Worm (Caenorhabditis elegans) whole organism, L4/young adult: ENCODE data around the gene baf-1.

Experiments used
- W03F9.2 ChIP-seq: fragments of 150-350 bp; optimal IDR thresholded peaks from 2 replicates; lab custom pipeline; 2014; ENCODE audit warnings: missing biosample characterization, missing genetic modification characterization
- dao-5 ChIP-seq: sonication (generic microtip); optimal IDR thresholded peaks from 2 replicates; lab custom pipeline; 2016; ENCODE audit warnings: missing genotype, missing genetic modification characterization, moderate library complexity, missing compliant biosample characterization
- him-1 ChIP-seq: sonication (generic microtip); optimal IDR thresholded peaks from 2 replicates; lab custom pipeline; 2016; ENCODE audit warnings: missing genotype, missing genetic modification reagents, missing genetic modification characterization, missing compliant biosample characterization

DNA sequence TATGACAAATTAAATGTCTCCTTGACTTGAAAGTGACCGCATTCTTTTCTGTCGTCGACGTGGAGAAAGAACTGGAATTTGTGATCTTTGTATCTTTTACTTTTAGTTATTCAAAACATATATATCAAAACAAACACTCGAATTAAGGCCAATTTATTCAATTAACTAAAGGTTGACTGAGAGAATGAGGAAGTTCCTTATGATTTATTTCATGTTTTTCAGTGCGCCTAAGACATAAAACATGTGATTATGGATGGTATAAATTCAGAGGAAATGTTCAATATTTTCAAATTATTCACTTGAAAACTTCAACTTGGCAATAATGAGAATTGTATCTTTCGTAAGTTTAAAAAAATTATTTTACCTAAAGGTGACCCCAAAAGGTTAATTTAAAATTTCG is 46.3 kb downstream of the baf-1 start, which contains the start of gene F55H2.8:
- no peak for TF ChIP-seq W03F9.2 (tag; lab: Kevin White, UChicago)
- no peak for TF ChIP-seq him-1 (tag; lab: Kevin White, UChicago)
- no peak for TF ChIP-seq dao-5 (tag; lab: Kevin White, UChicago)
